Worm (Caenorhabditis elegans) whole organism, L1 larva: Measurements from ENCODE around the gene F14D7.1.

Source experiments
- F16B12.6 ChIP-seq: fragments of 150-350 bp; optimal IDR thresholded peaks from 2 replicates; lab custom pipeline; 2014; ENCODE audit warnings: missing biosample characterization, missing genetic modification characterization
- Y116A8C.19 ChIP-seq: sonication (generic microtip); optimal IDR thresholded peaks from 2 replicates; lab custom pipeline; 2016; ENCODE audit warnings: missing compliant biosample characterization, missing genetic modification characterization, borderline replicate concordance
- alr-1 ChIP-seq: fragments of 200-800 bp; sonication (Bioruptor generic); optimal IDR thresholded peaks from 2 replicates; lab custom pipeline; 2018; ENCODE audit warnings: borderline replicate concordance, mild to moderate bottlenecking, missing genetic modification characterization, missing compliant biosample characterization
- ama-1 ChIP-seq: fragments of 150-350 bp; optimal IDR thresholded peaks from 2 replicates; lab custom pipeline; 2014
- blmp-1 ChIP-seq: fragments of 150-350 bp; optimal IDR thresholded peaks from 2 replicates; lab custom pipeline; 2014; ENCODE audit warnings: missing biosample characterization, missing genetic modification characterization
- ceh-82 ChIP-seq, 3 experiments: fragments of 150-350 bp in 1 of 3; sonication (generic microtip) in 2 of 3; optimal IDR thresholded peaks; 2 replicates each; lab custom pipeline; 2014 to 2017; ENCODE audit warnings: missing biosample characterization in 3 of 3, missing genetic modification characterization in 3 of 3
- ceh-90 ChIP-seq: sonication (generic microtip); optimal IDR thresholded peaks from 2 replicates; lab custom pipeline; 2016; ENCODE audit warnings: missing genetic modification characterization, missing compliant biosample characterization
- elt-2 ChIP-seq: sonication (generic microtip); optimal IDR thresholded peaks from 2 replicates; lab custom pipeline; 2016; ENCODE audit warnings: missing genetic modification characterization, mild to moderate bottlenecking, inconsistent platforms, missing compliant biosample characterization, missing genetic modification reagents
- grh-1 ChIP-seq: fragments of 200-800 bp; sonication (Bioruptor generic); IDR thresholded peaks from 2 replicates; pipeline ENCODE4 v1.3.6; 2022; ENCODE audit warnings: missing genetic modification reagents, missing genetic modification characterization, missing compliant biosample characterization
- hpl-2 ChIP-seq: fragments of 150-350 bp; optimal IDR thresholded peaks from 2 replicates; lab custom pipeline; 2014; ENCODE audit warnings: missing biosample characterization, missing genetic modification reagents, missing genetic modification characterization
- isw-1 ChIP-seq: fragments of 200-800 bp; sonication (Bioruptor generic); IDR thresholded peaks from 2 replicates; pipeline ENCODE4 v1.3.6; 2022; ENCODE audit warnings: missing genetic modification characterization, missing compliant biosample characterization
- jun-1 ChIP-seq: fragments of 150-350 bp; optimal IDR thresholded peaks from 2 replicates; lab custom pipeline; 2014; ENCODE audit warnings: missing biosample characterization, missing genetic modification reagents, missing genetic modification characterization
- lin-13 ChIP-seq: fragments of 150-350 bp; optimal IDR thresholded peaks from 2 replicates; lab custom pipeline; 2014; ENCODE audit warnings: missing biosample characterization, missing genetic modification reagents, missing genetic modification characterization
- lin-35 ChIP-seq, 2 experiments: fragments of 150-350 bp; optimal IDR thresholded peaks; 2 replicates each; lab custom pipeline; 2014; ENCODE audit warnings: missing biosample characterization in 2 of 2, missing genetic modification characterization in 2 of 2, missing genetic modification reagents in 2 of 2
- lin-39 ChIP-seq: fragments of 150-350 bp; optimal IDR thresholded peaks from 2 replicates; lab custom pipeline; 2014; ENCODE audit warnings: missing biosample characterization, missing genetic modification reagents, missing genetic modification characterization
- lir-3 ChIP-seq: sonication (generic microtip); optimal IDR thresholded peaks from 2 replicates; lab custom pipeline; 2016; ENCODE audit warnings: mild to moderate bottlenecking, missing genetic modification characterization, moderate library complexity, missing compliant biosample characterization; ENCODE audit not compliant: poor library complexity
- nhr-20 ChIP-seq: sonication (generic microtip); optimal IDR thresholded peaks from 2 replicates; lab custom pipeline; 2016; ENCODE audit warnings: mild to moderate bottlenecking, missing genetic modification characterization, missing compliant biosample characterization
- nhr-28 ChIP-seq: fragments of 150-350 bp; optimal IDR thresholded peaks from 2 replicates; lab custom pipeline; 2014; ENCODE audit warnings: missing biosample characterization, missing genetic modification characterization
- nhr-47 ChIP-seq: sonication (generic microtip); optimal IDR thresholded peaks from 2 replicates; lab custom pipeline; 2016; ENCODE audit warnings: mild to moderate bottlenecking, missing genetic modification characterization, moderate library complexity, missing compliant biosample characterization
- pag-3 ChIP-seq: sonication (generic microtip); optimal IDR thresholded peaks from 2 replicates; lab custom pipeline; 2017; ENCODE audit warnings: missing genetic modification characterization, mild to moderate bottlenecking, missing compliant biosample characterization, antibody characterized with exemption, borderline replicate concordance; ENCODE audit not compliant: insufficient read depth
- pqm-1 ChIP-seq: sonication (generic microtip); optimal IDR thresholded peaks from 3 replicates; lab custom pipeline; 2017; ENCODE audit warnings: missing biosample characterization, missing genetic modification characterization
- rnt-1 ChIP-seq: sonication (generic microtip); optimal IDR thresholded peaks from 2 replicates; lab custom pipeline; 2016; ENCODE audit warnings: mild to moderate bottlenecking, missing genetic modification characterization, moderate library complexity, missing compliant biosample characterization
- sup-37 ChIP-seq: fragments of 200-800 bp; sonication (Bioruptor generic); optimal IDR thresholded peaks from 2 replicates; lab custom pipeline; 2018; ENCODE audit warnings: mild to moderate bottlenecking, missing genetic modification characterization, missing compliant biosample characterization
- swsn-7 ChIP-seq: sonication (generic microtip); optimal IDR thresholded peaks from 2 replicates; lab custom pipeline; 2016; ENCODE audit warnings: missing genetic modification characterization, missing compliant biosample characterization
- tlp-1 ChIP-seq: fragments of 150-350 bp; optimal IDR thresholded peaks from 2 replicates; lab custom pipeline; 2014; ENCODE audit warnings: missing biosample characterization, missing genetic modification characterization
- unc-130 ChIP-seq: fragments of 150-350 bp; optimal IDR thresholded peaks from 2 replicates; lab custom pipeline; 2017; ENCODE audit warnings: missing biosample characterization, missing genetic modification characterization, inconsistent platforms
- unc-62 ChIP-seq: fragments of 150-350 bp; optimal IDR thresholded peaks from 2 replicates; lab custom pipeline; 2014; ENCODE audit warnings: missing biosample characterization, missing genetic modification reagents, missing genetic modification characterization
- unc-86 ChIP-seq: sonication (generic microtip); optimal IDR thresholded peaks from 2 replicates; lab custom pipeline; 2016; ENCODE audit warnings: missing genetic modification characterization, missing compliant biosample characterization
- vab-15 ChIP-seq: sonication (generic microtip); optimal IDR thresholded peaks from 2 replicates; lab custom pipeline; 2017; ENCODE audit warnings: missing genotype, mild to moderate bottlenecking, missing genetic modification characterization, missing compliant biosample characterization
- zag-1 ChIP-seq: fragments of 150-350 bp; optimal IDR thresholded peaks from 2 replicates; lab custom pipeline; 2014; ENCODE audit warnings: missing biosample characterization, missing genetic modification characterization
- ztf-11 ChIP-seq, 2 experiments: sonication (generic microtip); optimal IDR thresholded peaks; 2 replicates each; lab custom pipeline; 2016 to 2017; ENCODE audit warnings: missing genetic modification characterization in 2 of 2, missing biosample characterization in 1 of 2, missing compliant biosample characterization in 1 of 2
- ztf-4 ChIP-seq: fragments of 150-350 bp; optimal IDR thresholded peaks from 2 replicates; lab custom pipeline; 2014; ENCODE audit warnings: missing biosample characterization, missing genetic modification characterization

The F14D7.1 gene

ce11 chrV:14296499-14296898 lies 7.2 kb upstream of the F14D7.1 start, which contains the start of gene F14D7.3:
F14D7.3 (plus strand) TSS chrV:14296799.
- TF ChIP-seq nhr-47 (tag; lab: Kevin White, UChicago), result no peak
- TF ChIP-seq pag-3 (tag; lab: Kevin White, UChicago), result no peak
- TF ChIP-seq nhr-20 (tag; lab: Kevin White, UChicago), result no peak
- TF ChIP-seq grh-1 (GFP tag; lab: Robert Waterston, UW), result no peak
- no peak for TF ChIP-seq swsn-7 (tag; lab: Kevin White, UChicago)
- no peak for TF ChIP-seq blmp-1
- TF ChIP-seq jun-1 (tag; lab: Kevin White, UChicago), result no peak

DNA sequence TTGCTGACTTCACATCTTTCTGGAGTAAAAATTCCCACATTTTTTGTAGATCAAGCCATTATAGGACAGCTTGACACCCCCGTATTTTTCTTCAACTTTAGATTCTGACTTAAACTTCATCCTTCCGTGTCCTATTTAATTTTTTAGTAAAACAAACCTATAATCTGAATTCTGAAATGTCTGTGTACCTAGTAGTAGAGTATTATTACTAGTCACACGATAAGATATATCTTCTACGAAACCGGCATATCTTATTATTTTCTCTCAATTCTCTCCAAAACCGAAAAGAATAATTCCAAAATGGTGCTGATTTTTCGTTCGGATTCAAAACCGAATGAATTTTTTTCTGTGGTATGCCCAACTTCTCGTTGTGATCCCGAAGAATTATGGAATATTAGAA lies 5.1 kb upstream of the F14D7.1 start, which contains the start of gene F14D7.9:
Gene F14D7.9, plus strand, starts transcription at position 301 of the 400 bp plus-strand sequence.
- TF ChIP-seq swsn-7 (tag; lab: Kevin White, UChicago) (no peak), ztf-4 (no peak), ceh-82 (tag; optimal IDR thresholded peaks at IDR 0.05; lab: Kevin White, UChicago) (no peak), lin-13 (GFP tag; lab: Kevin White, UChicago) (no peak), unc-62 (GFP tag; lab: Kevin White, UChicago) (no peak)

ce11 chrV:14293667-14294194 lies 4.5 kb upstream of the F14D7.1 start, which contains the start of gene F14D7.2:
F14D7.2 (minus strand) TSS chrV:14293717.
- no peak for TF ChIP-seq elt-2 (tag; lab: Kevin White, UChicago)
- TF ChIP-seq unc-130 (tag; lab: Kevin White, UChicago), result no peak
- TF ChIP-seq alr-1 (tag; lab: Kevin White, UChicago), result no peak
- TF ChIP-seq isw-1 (GFP tag; lab: Robert Waterston, UW), result no peak
- no peak for TF ChIP-seq F16B12.6

ce11 chrV:14290636-14291035 lies 1.4 kb upstream of the F14D7.1 start, which contains the start of gene F14D7.18:
F14D7.18 (minus strand) TSS chrV:14290736.
- TF ChIP-seq blmp-1, result no peak
- TF ChIP-seq rnt-1, result no peak
- TF ChIP-seq nhr-28, result no peak

DNA sequence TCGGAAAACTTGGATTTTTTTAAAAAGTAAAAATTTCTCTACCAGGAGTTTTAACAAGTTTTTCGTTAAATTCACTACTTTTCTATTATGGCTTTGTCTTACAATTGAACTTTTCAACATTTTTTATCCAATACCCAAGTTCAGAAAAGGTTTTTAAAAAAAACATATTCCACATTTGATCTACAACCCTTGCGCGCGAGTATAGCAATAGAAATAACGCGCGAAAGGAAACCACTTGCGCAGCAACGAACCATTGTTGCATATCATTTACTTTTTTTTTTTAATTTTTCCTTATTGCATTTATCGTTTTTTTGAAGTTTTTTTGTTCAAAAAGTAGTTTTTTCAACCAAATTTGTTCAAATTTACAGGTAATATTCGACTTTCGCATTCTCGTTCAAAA lies 3.5 kb downstream of the F14D7.1 start, which contains the start of gene F40G12.11:
Gene F40G12.11, plus strand, starts transcription at position 369 of the 400 bp plus-strand sequence.
- no peak for TF ChIP-seq lin-39 (tag; lab: Kevin White, UChicago)
- TF ChIP-seq tlp-1 (tag; lab: Kevin White, UChicago), result no peak
- no peak for TF ChIP-seq nhr-28
- TF ChIP-seq ztf-11 (tag; optimal IDR thresholded peaks at IDR 0.05; lab: Kevin White, UChicago), result no peak
- TF ChIP-seq sup-37 (GFP tag; lab: Kevin White, UChicago), result no peak
- no peak for TF ChIP-seq grh-1 (GFP tag; lab: Robert Waterston, UW)
- TF ChIP-seq ama-1, result no peak
- no peak for TF ChIP-seq vab-15
- TF ChIP-seq zag-1 (tag; lab: Kevin White, UChicago), result no peak
- TF ChIP-seq Y116A8C.19 (tag; lab: Kevin White, UChicago), result no peak
- no peak for TF ChIP-seq hpl-2 (GFP tag; lab: Kevin White, UChicago)
- no peak for TF ChIP-seq lir-3
- TF ChIP-seq unc-86 (tag; lab: Kevin White, UChicago), result no peak
- no peak for TF ChIP-seq jun-1 (tag; lab: Kevin White, UChicago)
- TF ChIP-seq ceh-90 (tag; lab: Kevin White, UChicago), result no peak
- no peak for TF ChIP-seq pqm-1 (tag; lab: Kevin White, UChicago)
- TF ChIP-seq lin-35 (GFP tag; optimal IDR thresholded peaks at IDR 0.05; lab: Kevin White, UChicago), result no peak
- TF ChIP-seq elt-2 (tag; lab: Kevin White, UChicago), result no peak
